Worm (Caenorhabditis elegans) whole organism, young adult: ENCODE measurements around the gene cyp-35A3.

Source experiments
- T07F8.4 ChIP-seq: sonication (generic microtip); optimal IDR thresholded peaks from 2 replicates; lab custom pipeline; 2016; ENCODE audit warnings: mild to moderate bottlenecking, missing genetic modification characterization, moderate library complexity, missing compliant biosample characterization
- ceh-40 ChIP-seq: fragments of 200-800 bp; sonication (Bioruptor generic); IDR thresholded peaks from 2 replicates; pipeline ENCODE4 v1.3.6; 2022; ENCODE audit warnings: missing genetic modification characterization, missing compliant biosample characterization
- chd-7 ChIP-seq: sonication (generic microtip); optimal IDR thresholded peaks from 2 replicates; lab custom pipeline; 2016; ENCODE audit warnings: mild to moderate bottlenecking, missing genetic modification characterization, moderate library complexity, missing compliant biosample characterization
- snpc-4 ChIP-seq, 5 experiments: fragments of 150-350 bp in 1 of 5; sonication (generic microtip) in 4 of 5; optimal IDR thresholded peaks; 2 replicates each; lab custom pipeline; 2014 to 2018; ENCODE audit warnings: missing genetic modification characterization in 5 of 5, missing biosample characterization in 3 of 5, antibody characterized with exemption in 2 of 5, mild to moderate bottlenecking in 2 of 5, missing compliant biosample characterization in 2 of 5, missing genotype in 2 of 5, moderate library complexity in 2 of 5, missing genetic modification reagents in 1 of 5
- ztf-3 ChIP-seq: fragments of 200-800 bp; sonication (Bioruptor generic); optimal IDR thresholded peaks from 2 replicates; lab custom pipeline; 2018; ENCODE audit warnings: mild to moderate bottlenecking, missing genetic modification characterization, missing compliant biosample characterization

DNA sequence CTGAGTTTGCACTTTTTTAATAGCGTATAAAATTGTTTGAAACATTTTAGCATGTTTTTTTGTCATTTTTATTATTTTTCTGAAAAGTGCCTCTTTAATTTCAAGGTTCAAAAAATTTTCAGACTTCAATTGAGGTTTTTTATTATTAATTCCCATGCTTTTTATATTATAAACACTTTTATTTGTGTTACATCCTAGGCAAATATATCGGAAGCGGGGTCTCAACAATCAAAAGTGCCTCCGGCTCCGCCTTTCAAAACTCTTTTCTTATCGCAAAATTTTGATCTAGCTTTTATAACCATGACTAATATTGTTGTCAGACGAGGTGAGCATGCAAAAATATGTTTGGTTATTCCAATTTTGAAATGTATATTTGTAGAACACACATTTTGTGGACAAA, 51.0 kb downstream of the cyp-35A3 start, which contains the start of gene otpl-2:
- TF ChIP-seq chd-7 (no peak), ceh-40 (GFP tag; lab: Robert Waterston, UW) (no peak), snpc-4 (GFP tag; optimal IDR thresholded peaks at IDR 0.05; lab: Kevin White, UChicago) (no peak), snpc-4 (tag; optimal IDR thresholded peaks at IDR 0.05; lab: Kevin White, UChicago) (no peak), T07F8.4 (tag; lab: Kevin White, UChicago) (no peak), ztf-3 (no peak)
